Worm (Caenorhabditis elegans): Measurements from ENCODE around the gene K08B4.7.
A peak's percentile ranks its signal among the peaks of the same experiment; 100 is the strongest.

K08B4.7 gene

ce11 chrIV:6099770-6100169 lies 7.6 kb upstream of the K08B4.7 start:
- TF ChIP-seq med-1 (GFP tag; optimal IDR thresholded peaks at IDR 0.05; ENCODE audit: insufficient read depth) (no peak), flt-1 (GFP tag; IDR thresholded peaks at IDR 0.05) (no peak), cog-1 (tag; optimal IDR thresholded peaks at IDR 0.05) (no peak), ztf-23 (GFP tag; IDR thresholded peaks at IDR 0.05) (no peak), T22C8.4 (GFP tag; IDR thresholded peaks at IDR 0.05) (no peak), tab-1 (GFP tag; IDR thresholded peaks at IDR 0.05) (no peak), ref-1 (GFP tag; conservative IDR thresholded peaks at IDR 0.05) (no peak), ztf-29 (GFP tag; IDR thresholded peaks at IDR 0.05) (no peak), klf-2 (GFP tag; conservative IDR thresholded peaks at IDR 0.05) (no peak)

- TF ChIP-seq cog-1 (tag; optimal IDR thresholded peaks at IDR 0.05): peak; percentile 77
- TF ChIP-seq tab-1 (GFP tag; IDR thresholded peaks at IDR 0.05): no peak
- peak; percentile 54; the same call in 1 of the 2 replicates for TF ChIP-seq flt-1 (GFP tag; IDR thresholded peaks at IDR 0.05)
Measured at ce11 chrIV:6097040-6097928, 5.1 kb upstream of the K08B4.7 start.

- no peak for TF ChIP-seq med-1 (GFP tag; optimal IDR thresholded peaks at IDR 0.05; ENCODE audit: insufficient read depth)
- no peak for TF ChIP-seq ztf-23 (GFP tag; IDR thresholded peaks at IDR 0.05)
- TF ChIP-seq ztf-29 (GFP tag; IDR thresholded peaks at IDR 0.05): no peak
- no peak for TF ChIP-seq flt-1 (GFP tag; IDR thresholded peaks at IDR 0.05)
- TF ChIP-seq klf-2 (GFP tag; conservative IDR thresholded peaks at IDR 0.05): no peak
- TF ChIP-seq cog-1 (tag; optimal IDR thresholded peaks at IDR 0.05): no peak
- no peak for TF ChIP-seq ref-1 (GFP tag; conservative IDR thresholded peaks at IDR 0.05)
- TF ChIP-seq T22C8.4 (GFP tag; IDR thresholded peaks at IDR 0.05): no peak
- TF ChIP-seq tab-1 (GFP tag; IDR thresholded peaks at IDR 0.05): no peak
Measured at ce11 chrIV:6095357-6095858, 3.2 kb upstream of the K08B4.7 start, which contains the start of gene lag-1. Gene lag-1 (plus strand): TSS chrIV:6095407.

ce11 chrIV:6094315-6094606 lies 2.0 kb upstream of the K08B4.7 start:
- TF ChIP-seq ztf-23 (GFP tag; IDR thresholded peaks at IDR 0.05) (no peak), flt-1 (GFP tag; IDR thresholded peaks at IDR 0.05) (no peak), tab-1 (GFP tag; IDR thresholded peaks at IDR 0.05) (no peak), ztf-29 (GFP tag; IDR thresholded peaks at IDR 0.05) (no peak), cog-1 (tag; optimal IDR thresholded peaks at IDR 0.05) (no peak), med-1 (GFP tag; optimal IDR thresholded peaks at IDR 0.05; ENCODE audit: insufficient read depth) (no peak), klf-2 (GFP tag; conservative IDR thresholded peaks at IDR 0.05) (no peak), ref-1 (GFP tag; conservative IDR thresholded peaks at IDR 0.05) (no peak), T22C8.4 (GFP tag; IDR thresholded peaks at IDR 0.05) (no peak)

- TF ChIP-seq ztf-29 (GFP tag; IDR thresholded peaks at IDR 0.05): no peak
- no peak for TF ChIP-seq T22C8.4 (GFP tag; IDR thresholded peaks at IDR 0.05)
- no peak for TF ChIP-seq flt-1 (GFP tag; IDR thresholded peaks at IDR 0.05)
- TF ChIP-seq klf-2 (GFP tag; conservative IDR thresholded peaks at IDR 0.05): no peak
- no peak for TF ChIP-seq cog-1 (tag; optimal IDR thresholded peaks at IDR 0.05)
- no peak for TF ChIP-seq med-1 (GFP tag; optimal IDR thresholded peaks at IDR 0.05; ENCODE audit: insufficient read depth)
- TF ChIP-seq ztf-23 (GFP tag; IDR thresholded peaks at IDR 0.05): no peak
Measured at ce11 chrIV:6093477-6094314, 1.5 kb upstream of the K08B4.7 start, which contains the start of gene cpi-1. Gene cpi-1 (minus strand): TSS chrIV:6093680.

ce11 chrIV:6086479-6086878 lies 5.7 kb downstream of the K08B4.7 start:
- TF ChIP-seq T22C8.4 (GFP tag; IDR thresholded peaks at IDR 0.05): no peak
- TF ChIP-seq ref-1 (GFP tag; conservative IDR thresholded peaks at IDR 0.05): no peak
- TF ChIP-seq ztf-23 (GFP tag; IDR thresholded peaks at IDR 0.05): no peak
- no peak for TF ChIP-seq ztf-29 (GFP tag; IDR thresholded peaks at IDR 0.05)
- TF ChIP-seq tab-1 (GFP tag; IDR thresholded peaks at IDR 0.05): no peak
- TF ChIP-seq med-1 (GFP tag; optimal IDR thresholded peaks at IDR 0.05; ENCODE audit: insufficient read depth): no peak
- TF ChIP-seq klf-2 (GFP tag; conservative IDR thresholded peaks at IDR 0.05): no peak
- TF ChIP-seq cog-1 (tag; optimal IDR thresholded peaks at IDR 0.05): no peak
- TF ChIP-seq flt-1 (GFP tag; IDR thresholded peaks at IDR 0.05): no peak

- no peak for TF ChIP-seq ztf-23 (GFP tag; IDR thresholded peaks at IDR 0.05)
- no peak for TF ChIP-seq tab-1 (GFP tag; IDR thresholded peaks at IDR 0.05)
- no peak for TF ChIP-seq T22C8.4 (GFP tag; IDR thresholded peaks at IDR 0.05)
- TF ChIP-seq klf-2 (GFP tag; conservative IDR thresholded peaks at IDR 0.05): no peak
- TF ChIP-seq ztf-29 (GFP tag; IDR thresholded peaks at IDR 0.05): no peak
- TF ChIP-seq flt-1 (GFP tag; IDR thresholded peaks at IDR 0.05): no peak
- TF ChIP-seq ref-1 (GFP tag; conservative IDR thresholded peaks at IDR 0.05): no peak
- TF ChIP-seq med-1 (GFP tag; optimal IDR thresholded peaks at IDR 0.05; ENCODE audit: insufficient read depth): no peak
- no peak for TF ChIP-seq cog-1 (tag; optimal IDR thresholded peaks at IDR 0.05)
Measured at ce11 chrIV:6083550-6084041, 8.6 kb downstream of the K08B4.7 start, which contains the start of gene ugt-20. Gene ugt-20 (minus strand): TSS chrIV:6083600.

ce11 chrIV:6079925-6080324 lies 12.3 kb downstream of the K08B4.7 start, which contains the start of gene ugt-19:
Gene ugt-19 (minus strand): TSS chrIV:6079952.
- TF ChIP-seq med-1 (GFP tag; optimal IDR thresholded peaks at IDR 0.05; ENCODE audit: insufficient read depth): no peak
- no peak for TF ChIP-seq flt-1 (GFP tag; IDR thresholded peaks at IDR 0.05)
- no peak for TF ChIP-seq tab-1 (GFP tag; IDR thresholded peaks at IDR 0.05)
- TF ChIP-seq ztf-23 (GFP tag; IDR thresholded peaks at IDR 0.05): no peak
- no peak for TF ChIP-seq cog-1 (tag; optimal IDR thresholded peaks at IDR 0.05)
- TF ChIP-seq ref-1 (GFP tag; conservative IDR thresholded peaks at IDR 0.05): no peak
- no peak for TF ChIP-seq ztf-29 (GFP tag; IDR thresholded peaks at IDR 0.05)
- no peak for TF ChIP-seq klf-2 (GFP tag; conservative IDR thresholded peaks at IDR 0.05)
- TF ChIP-seq T22C8.4 (GFP tag; IDR thresholded peaks at IDR 0.05): no peak

All from whole organism, midembryonic.